Worm (Caenorhabditis elegans): ENCODE results near the gene vps-26.
"Not testable (repeated sequence)": the region's sequence is repeated elsewhere in the genome, so short reads cannot be mapped to it uniquely, and the experiment has no call there.

vps-26 gene

ce11 chrIV:9310935-9311566 lies 30.5 kb downstream of the vps-26 start:
- TF ChIP-seq him-1 (tag; optimal IDR thresholded peaks at IDR 0.05) (no peak), W03F9.2 (tag; optimal IDR thresholded peaks at IDR 0.05) (no peak), dao-5 (tag; optimal IDR thresholded peaks at IDR 0.05) (no peak)

ce11 chrIV:9308975-9309374 lies 32.6 kb downstream of the vps-26 start, which contains the start of gene F49C12.6:
Gene F49C12.6 (minus strand): TSS chrIV:9309075.
- TF ChIP-seq him-1 (tag; optimal IDR thresholded peaks at IDR 0.05) (no peak), dao-5 (tag; optimal IDR thresholded peaks at IDR 0.05) (no peak), W03F9.2 (tag; optimal IDR thresholded peaks at IDR 0.05) (no peak)

- TF ChIP-seq dao-5 (tag; optimal IDR thresholded peaks at IDR 0.05) = no peak
Observed at ce11 chrIV:9304617-9305016, 37.0 kb downstream of the vps-26 start, which contains the start of gene F49C12.5. Gene F49C12.5 (plus strand): TSS chrIV:9304917.

- TF ChIP-seq him-1 (tag; optimal IDR thresholded peaks at IDR 0.05) (no peak), dao-5 (tag; optimal IDR thresholded peaks at IDR 0.05) (no peak), W03F9.2 (tag; optimal IDR thresholded peaks at IDR 0.05) (no peak)
Observed at ce11 chrIV:9303994-9304393, 37.6 kb downstream of the vps-26 start, which contains the start of gene F49C12.4. Gene F49C12.4 (minus strand): TSS chrIV:9304094.

ce11 chrIV:9300127-9300526 lies 41.5 kb downstream of the vps-26 start, which contains the start of gene F49C12.3:
Gene F49C12.3 (plus strand): TSS chrIV:9300427.
- no peak for TF ChIP-seq him-1 (tag; optimal IDR thresholded peaks at IDR 0.05)
- no peak for TF ChIP-seq dao-5 (tag; optimal IDR thresholded peaks at IDR 0.05)
- TF ChIP-seq W03F9.2 (tag; optimal IDR thresholded peaks at IDR 0.05) = no peak

- TF ChIP-seq him-1 (tag; optimal IDR thresholded peaks at IDR 0.05) = no peak
- TF ChIP-seq W03F9.2 (tag; optimal IDR thresholded peaks at IDR 0.05) = no peak
- TF ChIP-seq dao-5 (tag; optimal IDR thresholded peaks at IDR 0.05) = no peak
Observed at ce11 chrIV:9299145-9299544, 42.4 kb downstream of the vps-26 start, which contains the start of gene F49C12.2. Gene F49C12.2 (minus strand): TSS chrIV:9299245.

ce11 chrIV:9296285-9296684 lies 45.3 kb downstream of the vps-26 start, which contains the start of gene F49C12.1:
Gene F49C12.1 (minus strand): TSS chrIV:9296354.
- TF ChIP-seq dao-5 (tag; optimal IDR thresholded peaks at IDR 0.05) = no peak
- TF ChIP-seq W03F9.2 (tag; optimal IDR thresholded peaks at IDR 0.05) = no peak
- no peak for TF ChIP-seq him-1 (tag; optimal IDR thresholded peaks at IDR 0.05)

- TF ChIP-seq W03F9.2, him-1, dao-5 (tag; optimal IDR thresholded peaks at IDR 0.05): not testable (repeated sequence)
Observed at ce11 chrIV:9293825-9294224, 47.8 kb downstream of the vps-26 start, which contains the start of gene nhr-264. Gene nhr-264 (minus strand): TSS chrIV:9293925.

- TF ChIP-seq dao-5 (tag; optimal IDR thresholded peaks at IDR 0.05) = no peak
- TF ChIP-seq W03F9.2 (tag; optimal IDR thresholded peaks at IDR 0.05) = no peak
- TF ChIP-seq him-1 (tag; optimal IDR thresholded peaks at IDR 0.05) = no peak
Observed at ce11 chrIV:9289635-9290034, 52.0 kb downstream of the vps-26 start.

Measured in whole organism, L4/young adult.